Worm (Caenorhabditis elegans) whole organism, L1 larva: Measurements from ENCODE around the gene nlp-36.

Source experiments
- C04F5.9 ChIP-seq: sonication (generic microtip); optimal IDR thresholded peaks from 2 replicates; lab custom pipeline; 2016; ENCODE audit warnings: missing genetic modification characterization, missing compliant biosample characterization
- C16A3.4 ChIP-seq: fragments of 150-350 bp; optimal IDR thresholded peaks from 2 replicates; lab custom pipeline; 2014; ENCODE audit warnings: missing biosample characterization, missing genetic modification characterization
- aha-1 ChIP-seq: fragments of 150-350 bp; optimal IDR thresholded peaks from 2 replicates; lab custom pipeline; 2014; ENCODE audit warnings: missing biosample characterization, missing genetic modification characterization
- alr-1 ChIP-seq: fragments of 200-800 bp; sonication (Bioruptor generic); optimal IDR thresholded peaks from 2 replicates; lab custom pipeline; 2018; ENCODE audit warnings: borderline replicate concordance, mild to moderate bottlenecking, missing genetic modification characterization, missing compliant biosample characterization
- aly-2 ChIP-seq: fragments of 150-350 bp; optimal IDR thresholded peaks from 2 replicates; lab custom pipeline; 2014; ENCODE audit warnings: missing biosample characterization, missing genetic modification characterization
- blmp-1 ChIP-seq: fragments of 150-350 bp; optimal IDR thresholded peaks from 2 replicates; lab custom pipeline; 2014; ENCODE audit warnings: missing biosample characterization, missing genetic modification characterization
- ceh-8 ChIP-seq: fragments of 200-800 bp; sonication (Bioruptor generic); optimal IDR thresholded peaks from 2 replicates; lab custom pipeline; 2018; ENCODE audit warnings: mild to moderate bottlenecking, missing genetic modification characterization, moderate library complexity, missing compliant biosample characterization
- ces-1 ChIP-seq: fragments of 150-350 bp; optimal IDR thresholded peaks from 2 replicates; lab custom pipeline; 2014; ENCODE audit warnings: missing biosample characterization, missing genetic modification reagents, missing genetic modification characterization
- dpl-1 ChIP-seq, 3 experiments: fragments of 150-350 bp in 2 of 3; sonication (generic microtip) in 1 of 3; optimal IDR thresholded peaks; 2 replicates each; lab custom pipeline; 2014 to 2017; ENCODE audit warnings: missing biosample characterization in 3 of 3, missing genetic modification characterization in 3 of 3, missing genetic modification reagents in 3 of 3
- efl-1 ChIP-seq, 4 experiments: fragments of 150-350 bp; optimal IDR thresholded peaks in 3 of 4; peaks in 1 of 4; 1 replicate in 1 of 4; 2 replicates in 3 of 4; lab custom pipeline; 2014; ENCODE audit warnings: missing biosample characterization in 2 of 4, missing genetic modification characterization in 2 of 4, missing genetic modification reagents in 2 of 4
- egl-13 ChIP-seq: sonication (generic microtip); optimal IDR thresholded peaks from 2 replicates; lab custom pipeline; 2016; ENCODE audit warnings: missing genotype, missing genetic modification reagents, missing genetic modification characterization, missing compliant biosample characterization
- elt-3 ChIP-seq, 6 experiments: fragments of 150-350 bp in 1 of 6; sonication (generic microtip); optimal IDR thresholded peaks; 2 replicates each; lab custom pipeline; 2017 to 2018; ENCODE audit warnings: missing biosample characterization in 6 of 6, missing genetic modification characterization in 6 of 6, inconsistent platforms in 1 of 6
- fkh-10 ChIP-seq: sonication (generic microtip); optimal IDR thresholded peaks from 2 replicates; lab custom pipeline; 2017; ENCODE audit warnings: missing biosample characterization, missing genetic modification reagents, missing genetic modification characterization
- fkh-8 ChIP-seq: sonication (generic microtip); optimal IDR thresholded peaks from 2 replicates; lab custom pipeline; 2016; ENCODE audit warnings: mild to moderate bottlenecking, missing genetic modification characterization, missing compliant biosample characterization
- hlh-4 ChIP-seq: sonication (generic microtip); optimal IDR thresholded peaks from 2 replicates; lab custom pipeline; 2016; ENCODE audit warnings: mild to moderate bottlenecking, missing genetic modification characterization, missing compliant biosample characterization
- hpl-2 ChIP-seq: fragments of 150-350 bp; optimal IDR thresholded peaks from 2 replicates; lab custom pipeline; 2014; ENCODE audit warnings: missing biosample characterization, missing genetic modification reagents, missing genetic modification characterization
- isw-1 ChIP-seq: fragments of 200-800 bp; sonication (Bioruptor generic); IDR thresholded peaks from 2 replicates; pipeline ENCODE4 v1.3.6; 2022; ENCODE audit warnings: missing genetic modification characterization, missing compliant biosample characterization
- jun-1 ChIP-seq: fragments of 150-350 bp; optimal IDR thresholded peaks from 2 replicates; lab custom pipeline; 2014; ENCODE audit warnings: missing biosample characterization, missing genetic modification reagents, missing genetic modification characterization
- lin-13 ChIP-seq: fragments of 150-350 bp; optimal IDR thresholded peaks from 2 replicates; lab custom pipeline; 2014; ENCODE audit warnings: missing biosample characterization, missing genetic modification reagents, missing genetic modification characterization
- lin-35 ChIP-seq, 2 experiments: fragments of 150-350 bp; optimal IDR thresholded peaks; 2 replicates each; lab custom pipeline; 2014; ENCODE audit warnings: missing biosample characterization in 2 of 2, missing genetic modification characterization in 2 of 2, missing genetic modification reagents in 2 of 2
- lin-39 ChIP-seq: fragments of 150-350 bp; optimal IDR thresholded peaks from 2 replicates; lab custom pipeline; 2014; ENCODE audit warnings: missing biosample characterization, missing genetic modification reagents, missing genetic modification characterization
- lsy-2 ChIP-seq, 2 experiments: fragments of 150-350 bp; optimal IDR thresholded peaks; 2 replicates each; lab custom pipeline; 2014; ENCODE audit warnings: missing biosample characterization in 2 of 2, missing genetic modification characterization in 2 of 2
- mab-9 ChIP-seq: fragments of 200-800 bp; sonication (Bioruptor generic); IDR thresholded peaks from 2 replicates; pipeline ENCODE4 v1.3.6; 2022; ENCODE audit warnings: missing genetic modification reagents, missing genetic modification characterization, missing compliant biosample characterization
- mep-1 ChIP-seq: fragments of 150-350 bp; optimal IDR thresholded peaks from 2 replicates; lab custom pipeline; 2014; ENCODE audit warnings: missing biosample characterization, missing genetic modification characterization
- nhr-11 ChIP-seq: fragments of 150-350 bp; optimal IDR thresholded peaks from 2 replicates; lab custom pipeline; 2014; ENCODE audit warnings: missing biosample characterization, missing genetic modification characterization
- nhr-28 ChIP-seq: fragments of 150-350 bp; optimal IDR thresholded peaks from 2 replicates; lab custom pipeline; 2014; ENCODE audit warnings: missing biosample characterization, missing genetic modification characterization
- nhr-71 ChIP-seq: sonication (generic microtip); optimal IDR thresholded peaks from 2 replicates; lab custom pipeline; 2016; ENCODE audit warnings: mild to moderate bottlenecking, missing genetic modification characterization, moderate library complexity, missing compliant biosample characterization
- nhr-76 ChIP-seq: sonication (generic microtip); optimal IDR thresholded peaks from 2 replicates; lab custom pipeline; 2017; ENCODE audit warnings: missing biosample characterization, missing genetic modification characterization
- nhr-77 ChIP-seq: fragments of 150-350 bp; optimal IDR thresholded peaks from 2 replicates; lab custom pipeline; 2014; ENCODE audit warnings: missing biosample characterization, missing genetic modification characterization
- nhr-85 ChIP-seq: sonication (generic microtip); peaks from one replicate; lab custom pipeline; 2016; ENCODE audit warnings: missing genetic modification characterization, inconsistent platforms, missing compliant biosample characterization
- pax-3 ChIP-seq: fragments of 200-800 bp; sonication (Bioruptor generic); optimal IDR thresholded peaks from 2 replicates; lab custom pipeline; 2018; ENCODE audit warnings: mild to moderate bottlenecking, missing genetic modification characterization, moderate library complexity, missing compliant biosample characterization
- pqm-1 ChIP-seq: sonication (generic microtip); optimal IDR thresholded peaks from 3 replicates; lab custom pipeline; 2017; ENCODE audit warnings: missing biosample characterization, missing genetic modification characterization
- skn-1 ChIP-seq: fragments of 150-350 bp; optimal IDR thresholded peaks from 2 replicates; lab custom pipeline; 2014; ENCODE audit warnings: missing biosample characterization, missing genetic modification characterization
- snpc-4 ChIP-seq: fragments of 150-350 bp; optimal IDR thresholded peaks from 2 replicates; lab custom pipeline; 2014; ENCODE audit warnings: missing biosample characterization, missing genetic modification characterization
- snu-23 ChIP-seq: sonication (generic microtip); optimal IDR thresholded peaks from 2 replicates; lab custom pipeline; 2016; ENCODE audit warnings: missing genetic modification characterization, missing compliant biosample characterization
- sox-4 ChIP-seq: sonication (generic microtip); optimal IDR thresholded peaks from 2 replicates; lab custom pipeline; 2016; ENCODE audit warnings: missing genetic modification characterization, missing compliant biosample characterization
- sptf-1 ChIP-seq: fragments of 150-350 bp; optimal IDR thresholded peaks from 2 replicates; lab custom pipeline; 2014; ENCODE audit warnings: missing biosample characterization, missing genetic modification characterization
- swsn-7 ChIP-seq: sonication (generic microtip); optimal IDR thresholded peaks from 2 replicates; lab custom pipeline; 2016; ENCODE audit warnings: missing genetic modification characterization, missing compliant biosample characterization
- zag-1 ChIP-seq: fragments of 150-350 bp; optimal IDR thresholded peaks from 2 replicates; lab custom pipeline; 2014; ENCODE audit warnings: missing biosample characterization, missing genetic modification characterization
- ztf-11 ChIP-seq, 2 experiments: sonication (generic microtip); optimal IDR thresholded peaks; 2 replicates each; lab custom pipeline; 2016 to 2017; ENCODE audit warnings: missing genetic modification characterization in 2 of 2, missing biosample characterization in 1 of 2, missing compliant biosample characterization in 1 of 2

nlp-36 gene

DNA sequence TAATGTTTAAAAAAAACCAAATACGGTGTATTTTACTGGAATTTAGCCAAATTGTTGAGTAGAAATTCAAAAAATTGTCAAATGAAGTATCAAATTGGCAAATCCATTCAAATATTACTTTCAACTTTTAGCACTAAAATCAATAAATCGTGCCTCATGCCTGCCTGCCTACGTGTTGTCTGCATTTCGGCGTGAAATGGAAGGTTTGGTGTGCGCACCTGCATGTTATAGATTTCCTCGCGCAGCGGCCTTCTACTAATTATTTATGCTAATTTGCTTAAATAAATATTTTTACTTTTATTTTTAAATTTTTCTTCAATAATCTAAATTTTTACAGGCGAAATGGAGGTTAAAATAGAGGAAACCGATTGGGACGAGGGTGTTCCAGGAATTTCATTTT, 40.3 kb downstream of the nlp-36 start, which contains the start of gene ZK1098.2 (continued):
- TF ChIP-seq C04F5.9 (tag; lab: Kevin White, UChicago) (no peak), snpc-4 (tag; lab: Kevin White, UChicago) (no peak), aha-1 (tag; lab: Kevin White, UChicago) (no peak), nhr-76 (no peak), nhr-77 (tag; lab: Kevin White, UChicago) (no peak), snu-23 (GFP tag; lab: Kevin White, UChicago) (peak; percentile 23), swsn-7 (tag; lab: Kevin White, UChicago) (no peak), nhr-11 (no peak), efl-1 (optimal IDR thresholded peaks at IDR 0.05; lab: Kevin White, UChicago) (peak; percentile 5 to 14), efl-1 (GFP tag; optimal IDR thresholded peaks at IDR 0.05 in 1 of 2; lab: Kevin White, UChicago) (peak in 1 of 2 experiments; percentile 23)

DNA sequence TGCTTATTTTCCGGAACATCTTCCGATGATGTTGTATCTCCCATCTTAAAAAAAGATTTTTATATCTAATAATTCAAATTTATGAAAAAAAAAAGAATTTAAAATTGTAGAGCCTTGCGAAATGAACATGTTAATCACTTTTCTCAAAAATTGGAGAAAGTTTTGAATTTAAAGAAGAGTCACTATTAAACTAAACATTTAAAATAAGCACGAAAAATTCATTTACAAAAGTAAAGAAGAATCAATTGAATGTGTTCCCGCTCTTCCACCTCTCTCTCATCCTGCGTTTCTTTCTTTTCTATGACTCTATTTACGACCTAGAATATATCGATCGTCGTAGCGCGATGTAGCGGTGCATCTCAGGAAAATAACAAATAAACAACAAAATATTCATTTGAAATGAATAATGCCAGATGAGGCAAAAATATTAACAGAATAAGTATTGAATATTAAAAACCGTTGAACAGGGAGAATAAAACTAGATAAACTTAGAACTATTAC, 50.2 kb downstream of the nlp-36 start, which contains the start of gene ZK1098.3:
ZK1098.3 (minus strand) TSS at position 51 of the 501 bp plus-strand sequence.
- TF ChIP-seq lin-13 (no peak), egl-13 (no peak), fkh-8 (tag; lab: Kevin White, UChicago) (no peak), nhr-28 (tag; lab: Kevin White, UChicago) (no peak), sox-4 (tag; lab: Kevin White, UChicago) (no peak), isw-1 (GFP tag; lab: Robert Waterston, UW) (no peak), lsy-2 (tag; optimal IDR thresholded peaks at IDR 0.05; lab: Kevin White, UChicago) (peak; percentile 18 to 60), ceh-8 (no peak), hpl-2 (GFP tag; lab: Kevin White, UChicago) (no peak), pqm-1 (tag; lab: Kevin White, UChicago) (no peak), lin-35 (GFP tag; optimal IDR thresholded peaks at IDR 0.05; lab: Kevin White, UChicago) (peak in 1 of 2 experiments; percentile 12), elt-3 (tag; optimal IDR thresholded peaks at IDR 0.05; lab: Kevin White, UChicago) (no peak), snu-23 (GFP tag; lab: Kevin White, UChicago) (no peak), ztf-11 (tag; optimal IDR thresholded peaks at IDR 0.05; lab: Kevin White, UChicago) (no peak), alr-1 (tag; lab: Kevin White, UChicago) (no peak), jun-1 (tag; lab: Kevin White, UChicago) (no peak), mep-1 (tag; lab: Kevin White, UChicago) (peak; percentile 49), blmp-1 (tag; lab: Kevin White, UChicago) (peak; percentile 15), nhr-71 (tag; lab: Kevin White, UChicago) (no peak), snpc-4 (tag; lab: Kevin White, UChicago) (no peak), hlh-4 (tag; lab: Kevin White, UChicago) (no peak), efl-1 (optimal IDR thresholded peaks at IDR 0.05; lab: Kevin White, UChicago) (peak; percentile 12 to 24), efl-1 (GFP tag; optimal IDR thresholded peaks at IDR 0.05 in 1 of 2; lab: Kevin White, UChicago) (peak in 1 of 2 experiments; percentile 14), zag-1 (no peak), sptf-1 (tag; lab: Kevin White, UChicago) (no peak), C16A3.4 (tag; lab: Kevin White, UChicago) (no peak), nhr-85 (no peak), lin-39 (tag; lab: Kevin White, UChicago) (no peak), mab-9 (GFP tag; lab: Robert Waterston, UW) (no peak), aly-2 (no peak), pax-3 (no peak), ces-1 (GFP tag; lab: Kevin White, UChicago) (no peak), fkh-10 (GFP tag; lab: Kevin White, UChicago) (no peak), nhr-11 (no peak), skn-1 (no peak), dpl-1 (GFP tag; optimal IDR thresholded peaks at IDR 0.05; lab: Kevin White, UChicago) (peak in 2 of 3 experiments; percentile 9 to 45)
